Fruit fly (Drosophila melanogaster) whole organism, embryonic: ENCODE measurements around the gene LysRS.

ENCODE experiments used
- Antp ChIP-seq: fragments of 200-800 bp; sonication (Bioruptor generic); optimal IDR thresholded peaks from 3 replicates; lab custom pipeline; 2016; ENCODE audit warnings: missing biosample characterization, missing genetic modification characterization
- Asciz ChIP-seq: fragments of 200-800 bp; sonication (Bioruptor generic); optimal IDR thresholded peaks from 2 replicates; lab custom pipeline; 2017; ENCODE audit warnings: missing biosample characterization, mild to moderate bottlenecking, missing genetic modification characterization, missing genetic modification reagents
- CG10366 ChIP-seq: fragments of 200-800 bp; sonication (Bioruptor generic); IDR thresholded peaks from 2 replicates; pipeline ENCODE4 v1.3.6; 2022; ENCODE audit warnings: missing biosample characterization, missing genetic modification characterization
- CG12744 ChIP-seq: fragments of 200-800 bp; sonication (Bioruptor generic); optimal IDR thresholded peaks from 2 replicates; lab custom pipeline; 2016; ENCODE audit warnings: missing biosample characterization, missing genetic modification characterization
- CG13296 ChIP-seq: fragments of 200-800 bp; sonication (Bioruptor generic); optimal IDR thresholded peaks from 3 replicates; lab custom pipeline; 2018; ENCODE audit warnings: missing biosample characterization, mild to moderate bottlenecking, missing genetic modification characterization
- CG13424 ChIP-seq: fragments of 200-800 bp; sonication (Bioruptor generic); optimal IDR thresholded peaks from 2 replicates; lab custom pipeline; 2019; ENCODE audit warnings: missing biosample characterization, mild to moderate bottlenecking, missing genetic modification characterization, moderate library complexity
- CG1529 ChIP-seq: fragments of 200-800 bp; sonication (Bioruptor generic); optimal IDR thresholded peaks from 3 replicates; lab custom pipeline; 2018; ENCODE audit warnings: missing biosample characterization, missing genetic modification characterization
- CG15514 ChIP-seq: fragments of 200-800 bp; sonication (Bioruptor generic); optimal IDR thresholded peaks from 3 replicates; lab custom pipeline; 2017; ENCODE audit warnings: missing biosample characterization, missing genetic modification characterization, mild to moderate bottlenecking, moderate library complexity, missing genetic modification reagents
- CG16863 ChIP-seq: fragments of 200-800 bp; sonication (Bioruptor generic); optimal IDR thresholded peaks from 3 replicates; lab custom pipeline; 2016; ENCODE audit warnings: missing biosample characterization, missing genetic modification characterization
- CG17361 ChIP-seq: fragments of 200-800 bp; sonication (Bioruptor generic); IDR thresholded peaks from 3 replicates; pipeline ENCODE4 v1.3.6; 2022; ENCODE audit warnings: missing biosample characterization, missing genetic modification characterization
- CG18599 ChIP-seq: fragments of 200-800 bp; sonication (Bioruptor generic); optimal IDR thresholded peaks from 3 replicates; lab custom pipeline; 2017; ENCODE audit warnings: missing biosample characterization, missing genetic modification characterization, mild to moderate bottlenecking, moderate library complexity, missing genetic modification reagents
- CG30403 ChIP-seq: fragments of 200-800 bp; sonication (Bioruptor generic); optimal IDR thresholded peaks from 3 replicates; lab custom pipeline; 2016; ENCODE audit warnings: missing biosample characterization, missing genetic modification characterization
- CG32532 ChIP-seq: fragments of 200-800 bp; sonication (Bioruptor generic); IDR thresholded peaks from 2 replicates; pipeline ENCODE4 v1.3.6; 2022; ENCODE audit warnings: missing biosample characterization, missing genetic modification characterization
- CG4617 ChIP-seq: fragments of 200-800 bp; sonication (Bioruptor generic); optimal IDR thresholded peaks from 3 replicates; lab custom pipeline; 2016; ENCODE audit warnings: missing biosample characterization, missing genetic modification characterization, borderline replicate concordance
- CG4820 ChIP-seq: fragments of 200-800 bp; sonication (Bioruptor generic); optimal IDR thresholded peaks from 3 replicates; lab custom pipeline; 2016; ENCODE audit warnings: missing biosample characterization, missing genetic modification characterization
- CG4854 ChIP-seq: fragments of 200-800 bp; sonication (Bioruptor generic); optimal IDR thresholded peaks from 2 replicates; lab custom pipeline; 2016; ENCODE audit warnings: missing biosample characterization, missing genetic modification characterization, inconsistent platforms
- CG6254 ChIP-seq: fragments of 200-800 bp; sonication (Bioruptor generic); optimal IDR thresholded peaks from 3 replicates; lab custom pipeline; 2017; ENCODE audit warnings: mild to moderate bottlenecking, missing biosample characterization, missing genetic modification reagents, missing genetic modification characterization
- CG9437 ChIP-seq: fragments of 200-800 bp; sonication (Bioruptor generic); optimal IDR thresholded peaks from 2 replicates; lab custom pipeline; 2018; ENCODE audit warnings: missing biosample characterization, mild to moderate bottlenecking, missing genetic modification characterization
- D ChIP-seq, 2 experiments: fragments of 200-800 bp in 1 of 2; fragments of >200 bp in 1 of 2; sonication (Bioruptor generic) in 1 of 2; optimal IDR thresholded peaks; 2 replicates in 1 of 2; 3 replicates in 1 of 2; lab custom pipeline; 2017; ENCODE audit warnings: mild to moderate bottlenecking in 1 of 2, missing biosample characterization in 1 of 2, missing genetic modification characterization in 1 of 2, missing genetic modification reagents in 1 of 2
- Doc3 ChIP-seq: fragments of 200-800 bp; sonication (Bioruptor generic); IDR thresholded peaks from 3 replicates; pipeline ENCODE4 v1.3.6; 2022; ENCODE audit warnings: missing biosample characterization, missing genetic modification characterization; ENCODE audit not compliant: partially characterized antibody
- Ets65A ChIP-seq: fragments of 200-800 bp; sonication (Bioruptor generic); peaks from one replicate; lab custom pipeline; 2016; ENCODE audit warnings: missing biosample characterization, missing genetic modification characterization
- H2.0 ChIP-seq: fragments of 200-800 bp; sonication (Bioruptor generic); IDR thresholded peaks from 2 replicates; pipeline ENCODE4 v1.3.6; 2022; ENCODE audit warnings: missing biosample characterization, missing genetic modification characterization
- HHEX ChIP-seq: fragments of 200-800 bp; sonication (Bioruptor generic); optimal IDR thresholded peaks from 3 replicates; lab custom pipeline; 2017; ENCODE audit warnings: missing biosample characterization, mild to moderate bottlenecking, missing genetic modification characterization, missing genetic modification reagents
- Ptx1 ChIP-seq: fragments of 200-800 bp; sonication (Bioruptor generic); IDR thresholded peaks from 2 replicates; pipeline ENCODE4 v1.3.6; 2022; ENCODE audit warnings: missing biosample characterization, missing genetic modification characterization
- Taf1 ChIP-seq: fragments of 200-800 bp; sonication (Bioruptor generic); IDR thresholded peaks from 2 replicates; pipeline ENCODE4 v1.3.6; 2022; ENCODE audit warnings: missing biosample characterization, missing genetic modification characterization
- btn ChIP-seq: fragments of 200-800 bp; sonication (Bioruptor generic); optimal IDR thresholded peaks from 2 replicates; lab custom pipeline; 2016; ENCODE audit warnings: missing biosample characterization, missing genetic modification characterization
- cato ChIP-seq: fragments of 200-800 bp; sonication (Bioruptor generic); optimal IDR thresholded peaks from 2 replicates; lab custom pipeline; 2016; ENCODE audit warnings: missing biosample characterization, missing genetic modification characterization, borderline replicate concordance
- crp ChIP-seq, 2 experiments: fragments of 200-800 bp; sonication (Bioruptor generic); optimal IDR thresholded peaks; 2 replicates in 1 of 2; 3 replicates in 1 of 2; lab custom pipeline; 2017; ENCODE audit warnings: missing biosample characterization in 2 of 2, missing genetic modification characterization in 2 of 2, mild to moderate bottlenecking in 1 of 2, moderate library complexity in 1 of 2
- dati ChIP-seq: fragments of 200-800 bp; sonication (Bioruptor generic); IDR thresholded peaks from 2 replicates; pipeline ENCODE4 v1.3.6; 2022; ENCODE audit warnings: missing biosample characterization, missing genetic modification characterization
- dm ChIP-seq: fragments of 200-800 bp; sonication (Bioruptor generic); optimal IDR thresholded peaks from 3 replicates; lab custom pipeline; 2016; ENCODE audit warnings: missing biosample characterization, missing genetic modification characterization
- dmrt11E ChIP-seq: fragments of 200-800 bp; sonication (Bioruptor generic); optimal IDR thresholded peaks from 3 replicates; lab custom pipeline; 2018; ENCODE audit warnings: missing biosample characterization, mild to moderate bottlenecking, missing genetic modification characterization, moderate library complexity
- ewg ChIP-seq: fragments of 200-800 bp; sonication (Bioruptor generic); optimal IDR thresholded peaks from 3 replicates; lab custom pipeline; 2017; ENCODE audit warnings: mild to moderate bottlenecking, missing biosample characterization, missing genetic modification reagents, missing genetic modification characterization
- ftz-f1 ChIP-seq: fragments of 200-800 bp; sonication (Bioruptor generic); optimal IDR thresholded peaks from 2 replicates; lab custom pipeline; 2016; ENCODE audit warnings: missing biosample characterization, missing genetic modification characterization
- ham ChIP-seq: fragments of 200-800 bp; sonication (Bioruptor generic); IDR thresholded peaks from 2 replicates; pipeline ENCODE4 v1.3.6; 2022; ENCODE audit warnings: missing biosample characterization, missing genetic modification characterization
- hkb ChIP-seq, 2 experiments: fragments of 200-800 bp in 1 of 2; fragments of >200 bp in 1 of 2; sonication (Bioruptor generic) in 1 of 2; IDR thresholded peaks in 1 of 2; optimal IDR thresholded peaks in 1 of 2; 2 replicates each; pipeline versions ENCODE4 v1.3.6 to Lab custom; 2017 to 2022; ENCODE audit warnings: missing biosample characterization in 1 of 2, missing genetic modification characterization in 1 of 2
- knrl ChIP-seq: fragments of 200-800 bp; sonication (Bioruptor generic); IDR thresholded peaks from 3 replicates; pipeline ENCODE4 v1.3.6; 2022; ENCODE audit warnings: missing biosample characterization, missing genetic modification characterization; ENCODE audit not compliant: partially characterized antibody
- lab ChIP-seq: fragments of 200-800 bp; sonication (Bioruptor generic); optimal IDR thresholded peaks from 3 replicates; lab custom pipeline; 2017; ENCODE audit warnings: missing biosample characterization, missing genetic modification characterization, mild to moderate bottlenecking, moderate library complexity, missing genetic modification reagents
- lbe ChIP-seq: fragments of 200-800 bp; sonication (Bioruptor generic); optimal IDR thresholded peaks from 2 replicates; lab custom pipeline; 2016; ENCODE audit warnings: missing biosample characterization, mild to moderate bottlenecking, missing genetic modification characterization
- luna ChIP-seq: fragments of 200-800 bp; sonication (Bioruptor generic); optimal IDR thresholded peaks from 2 replicates; lab custom pipeline; 2016; ENCODE audit warnings: missing biosample characterization, missing genetic modification characterization
- pan ChIP-seq, 4 experiments: fragments of >200 bp in 3 of 4; fragments of 200-800 bp in 1 of 4; sonication (Bioruptor generic) in 1 of 4; optimal IDR thresholded peaks in 3 of 4; IDR thresholded peaks in 1 of 4; 2 replicates each; pipeline versions ENCODE4 v1.3.6 to Lab custom; 2017 to 2022; ENCODE audit warnings: missing biosample characterization in 2 of 4, missing genetic modification characterization in 2 of 4, mixed read lengths in 1 of 4
- run ChIP-seq: fragments of 200-800 bp; sonication (Bioruptor generic); optimal IDR thresholded peaks from 3 replicates; lab custom pipeline; 2018; ENCODE audit warnings: missing biosample characterization, mild to moderate bottlenecking, missing genetic modification characterization
- scrt ChIP-seq: fragments of 200-800 bp; sonication (Bioruptor generic); optimal IDR thresholded peaks from 2 replicates; lab custom pipeline; 2018; ENCODE audit warnings: missing biosample characterization, mild to moderate bottlenecking, missing genetic modification characterization, moderate library complexity
- sd ChIP-seq: fragments of 200-800 bp; sonication (Bioruptor generic); optimal IDR thresholded peaks from 3 replicates; lab custom pipeline; 2018; ENCODE audit warnings: missing biosample characterization, mild to moderate bottlenecking, missing genetic modification characterization, moderate library complexity
- shn ChIP-seq: fragments of 200-800 bp; sonication (Bioruptor generic); optimal IDR thresholded peaks from 3 replicates; lab custom pipeline; 2016; ENCODE audit warnings: missing biosample characterization, missing genetic modification characterization
- sna ChIP-seq: fragments of 200-800 bp; sonication (Bioruptor generic); IDR thresholded peaks from 2 replicates; pipeline ENCODE4 v1.3.6; 2022; ENCODE audit warnings: missing biosample characterization, missing genetic modification characterization; ENCODE audit not compliant: partially characterized antibody
- tio ChIP-seq: fragments of 200-800 bp; sonication (Bioruptor generic); optimal IDR thresholded peaks from 2 replicates; lab custom pipeline; 2017; ENCODE audit warnings: missing biosample characterization, missing genetic modification characterization, inconsistent platforms
- zfh2 ChIP-seq: fragments of 200-800 bp; sonication (Bioruptor generic); optimal IDR thresholded peaks from 2 replicates; lab custom pipeline; 2016; ENCODE audit warnings: missing biosample characterization, missing genetic modification characterization

LysRS gene

DNA sequence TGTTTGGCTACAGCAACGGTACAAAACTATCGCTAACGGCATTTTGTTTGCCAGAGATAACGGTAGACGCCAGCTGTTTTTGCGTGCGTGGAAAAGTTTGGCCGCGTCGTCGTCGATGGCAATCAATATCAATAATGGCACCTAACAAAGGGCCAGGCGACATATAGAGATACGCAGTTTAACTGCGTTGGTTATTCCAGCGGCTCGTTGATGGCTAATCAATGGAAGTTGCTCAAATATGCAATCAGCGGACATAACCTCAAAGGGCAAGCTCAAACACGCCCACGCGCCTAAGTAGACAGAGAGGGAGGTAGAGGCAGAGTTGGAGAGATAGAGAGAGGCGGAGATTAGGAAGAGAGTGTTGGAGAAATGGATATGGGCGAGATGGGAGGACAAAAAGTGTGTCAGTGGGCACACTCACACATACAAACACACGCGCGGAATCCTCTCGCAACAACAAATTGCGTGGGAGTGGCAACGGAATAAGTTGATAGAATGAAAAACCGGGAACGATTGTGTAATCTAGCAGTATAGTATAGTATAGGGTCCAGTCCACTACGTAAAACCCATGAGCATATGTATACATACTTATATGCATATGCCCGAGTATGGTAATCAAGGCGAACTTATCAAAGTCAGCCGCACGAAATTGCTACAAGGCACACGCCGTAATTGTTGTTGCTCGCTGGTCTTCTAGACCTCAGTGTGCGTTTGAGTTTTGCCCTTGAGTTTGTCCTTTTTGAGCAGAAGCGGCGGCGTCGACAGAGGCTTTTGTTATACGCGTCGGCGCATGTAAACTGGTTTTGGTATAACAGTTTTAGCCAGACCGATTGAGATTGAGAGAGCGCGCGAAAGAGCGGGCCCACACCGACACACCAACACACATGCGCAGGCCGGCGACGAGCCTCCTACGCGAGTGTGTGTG is 9.3 kb downstream of the LysRS start (continued):
- TF ChIP-seq CG4617 (GFP tag; lab: Kevin White, UChicago) (no peak), CG10366 (GFP tag; lab: Robert Waterston, UW) (no peak), dmrt11E (tag; lab: Kevin White, UChicago) (no peak), CG6254 (GFP tag; lab: Kevin White, UChicago) (no peak), CG13424 (tag; lab: Kevin White, UChicago) (no peak), Doc3 (GFP tag; lab: Robert Waterston, UW) (no peak), shn (GFP tag; lab: Kevin White, UChicago) (no peak), zfh2 (GFP tag; lab: Kevin White, UChicago) (no peak), CG4854 (GFP tag; lab: Kevin White, UChicago) (no peak), CG9437 (GFP tag; lab: Kevin White, UChicago) (no peak), Ets65A (GFP tag; lab: Kevin White, UChicago) (no peak), CG15514 (GFP tag; lab: Kevin White, UChicago) (no peak), lab (peak; percentile 18), CG16863 (GFP tag; lab: Kevin White, UChicago) (no peak), btn (GFP tag; lab: Kevin White, UChicago) (no peak), luna (GFP tag; lab: Kevin White, UChicago) (no peak), HHEX (GFP tag; lab: Kevin White, UChicago) (no peak), scrt (GFP tag; lab: Kevin White, UChicago) (no peak), Asciz (GFP tag; lab: Kevin White, UChicago) (no peak), run (tag; lab: Kevin White, UChicago) (no peak), knrl (GFP tag; lab: Robert Waterston, UW) (no peak), Taf1 (GFP tag; lab: Robert Waterston, UW) (no peak), CG1529 (GFP tag; lab: Kevin White, UChicago) (no peak), hkb (optimal IDR thresholded peaks at IDR 0.05; lab: Kevin White, UChicago) (no peak), hkb (GFP tag; IDR thresholded peaks at IDR 0.05; lab: Robert Waterston, UW) (no peak), ftz-f1 (GFP tag; lab: Kevin White, UChicago) (no peak), Antp (no peak), Ptx1 (GFP tag; lab: Robert Waterston, UW) (no peak), CG4820 (no peak), CG13296 (GFP tag; lab: Kevin White, UChicago) (no peak), dati (no peak), CG32532 (GFP tag; lab: Robert Waterston, UW) (no peak), pan (optimal IDR thresholded peaks at IDR 0.05; lab: Kevin White, UChicago) (no peak), pan (GFP tag; optimal IDR thresholded peaks at IDR 0.05 in 1 of 2, IDR thresholded peaks at IDR 0.05 in 1 of 2) (no peak), sna (no peak), dm (no peak), D (optimal IDR thresholded peaks at IDR 0.05; lab: Kevin White, UChicago) (no peak), D (GFP tag; optimal IDR thresholded peaks at IDR 0.05; lab: Kevin White, UChicago) (no peak), ewg (GFP tag; lab: Kevin White, UChicago) (no peak), H2.0 (GFP tag; lab: Robert Waterston, UW) (no peak), lbe (GFP tag; lab: Kevin White, UChicago) (no peak), CG18599 (GFP tag; lab: Kevin White, UChicago) (peak; percentile 39), sd (tag; lab: Kevin White, UChicago) (peak; percentile 29), crp (GFP tag; optimal IDR thresholded peaks at IDR 0.05; lab: Kevin White, UChicago) (no peak), CG17361 (no peak), cato (GFP tag; lab: Kevin White, UChicago) (no peak), CG12744 (GFP tag; lab: Kevin White, UChicago) (no peak), ham (GFP tag; lab: Robert Waterston, UW) (no peak), CG30403 (no peak), tio (GFP tag; lab: Kevin White, UChicago) (no peak)
